Fruit fly (Drosophila melanogaster) whole organism, prepupa: ENCODE results near the gene CG9395.

Source experiments
- CG10631 ChIP-seq: fragments of 200-800 bp; sonication (Bioruptor generic); optimal IDR thresholded peaks from 2 replicates; lab custom pipeline; 2016; ENCODE audit warnings: missing biosample characterization, missing genetic modification characterization
- CG10669 ChIP-seq: fragments of 200-800 bp; sonication (Bioruptor generic); optimal IDR thresholded peaks from 3 replicates; lab custom pipeline; 2018; ENCODE audit warnings: missing biosample characterization, mild to moderate bottlenecking, missing genetic modification characterization, moderate library complexity
- CG11762 ChIP-seq: fragments of 200-800 bp; sonication (Bioruptor generic); optimal IDR thresholded peaks from 3 replicates; lab custom pipeline; 2016; ENCODE audit warnings: missing biosample characterization, missing genetic modification characterization; ENCODE audit not compliant: insufficient read depth
- CG15336 ChIP-seq: fragments of 200-800 bp; sonication (Bioruptor generic); IDR thresholded peaks from 2 replicates; pipeline ENCODE4 v1.3.6; 2022; ENCODE audit warnings: missing biosample characterization, missing genetic modification characterization
- CG1621 ChIP-seq: fragments of 200-800 bp; sonication (Bioruptor generic); optimal IDR thresholded peaks from 3 replicates; lab custom pipeline; 2018; ENCODE audit warnings: missing biosample characterization, mild to moderate bottlenecking, missing genetic modification characterization
- CG3032 ChIP-seq: fragments of 200-800 bp; optimal IDR thresholded peaks from 2 replicates; lab custom pipeline; 2019; ENCODE audit warnings: missing biosample characterization, mild to moderate bottlenecking, missing genetic modification characterization, moderate library complexity
- CG31627 ChIP-seq: fragments of 200-800 bp; sonication (Bioruptor generic); optimal IDR thresholded peaks from 3 replicates; lab custom pipeline; 2016; ENCODE audit warnings: missing biosample characterization, missing genetic modification characterization
- CG34406 ChIP-seq: fragments of 200-800 bp; sonication (Bioruptor generic); optimal IDR thresholded peaks from 3 replicates; lab custom pipeline; 2016; ENCODE audit warnings: missing biosample characterization, missing genetic modification characterization
- CG3919 ChIP-seq: fragments of 200-800 bp; sonication (Bioruptor generic); optimal IDR thresholded peaks from 3 replicates; lab custom pipeline; 2016; ENCODE audit warnings: missing biosample characterization, missing genetic modification characterization
- CG6163 ChIP-seq: fragments of 200-800 bp; sonication (Bioruptor generic); IDR thresholded peaks from 3 replicates; pipeline ENCODE4 v1.3.6; 2022; ENCODE audit warnings: missing biosample characterization, missing genetic modification characterization
- CG6276 ChIP-seq: fragments of 200-800 bp; sonication (Bioruptor generic); optimal IDR thresholded peaks from 2 replicates; lab custom pipeline; 2017; ENCODE audit warnings: missing biosample characterization, mild to moderate bottlenecking, missing genetic modification characterization
- CG6792 ChIP-seq: fragments of 200-800 bp; sonication (Bioruptor generic); optimal IDR thresholded peaks from 3 replicates; lab custom pipeline; 2016; ENCODE audit warnings: missing biosample characterization, missing genetic modification characterization
- CG6808 ChIP-seq: fragments of 200-800 bp; sonication (Bioruptor generic); optimal IDR thresholded peaks from 3 replicates; lab custom pipeline; 2017; ENCODE audit warnings: missing biosample characterization, missing genetic modification characterization, mild to moderate bottlenecking, moderate library complexity, missing genetic modification reagents
- CG6854 ChIP-seq: fragments of 200-800 bp; sonication (Bioruptor generic); optimal IDR thresholded peaks from 2 replicates; lab custom pipeline; 2017; ENCODE audit warnings: missing biosample characterization, mild to moderate bottlenecking, missing genetic modification characterization
- CG7368 ChIP-seq: fragments of 200-800 bp; sonication (Bioruptor generic); optimal IDR thresholded peaks from 3 replicates; lab custom pipeline; 2016; ENCODE audit warnings: missing biosample characterization, missing genetic modification characterization
- CG8119 ChIP-seq: fragments of 200-800 bp; sonication (Bioruptor generic); IDR thresholded peaks from 3 replicates; pipeline ENCODE4 v1.3.6; 2022; ENCODE audit warnings: missing biosample characterization, missing genetic modification characterization
- CG8319 ChIP-seq: fragments of 200-800 bp; sonication (Bioruptor generic); optimal IDR thresholded peaks from 3 replicates; lab custom pipeline; 2016; ENCODE audit warnings: missing biosample characterization, missing genetic modification characterization
- Eip78C ChIP-seq: fragments of 200-800 bp; sonication (Bioruptor generic); peaks from one replicate; lab custom pipeline; 2016; ENCODE audit warnings: missing biosample characterization, missing genetic modification characterization
- Eip93F ChIP-seq: fragments of 200-800 bp; sonication (Bioruptor generic); optimal IDR thresholded peaks from 2 replicates; lab custom pipeline; 2016; ENCODE audit warnings: missing biosample characterization, mild to moderate bottlenecking, missing genetic modification characterization
- Ets96B ChIP-seq: fragments of 200-800 bp; optimal IDR thresholded peaks from 2 replicates; lab custom pipeline; 2019; ENCODE audit warnings: missing biosample characterization, mild to moderate bottlenecking, missing genetic modification characterization, moderate library complexity
- Hr39 ChIP-seq: fragments of 200-800 bp; sonication (Bioruptor generic); optimal IDR thresholded peaks from 2 replicates; lab custom pipeline; 2016; ENCODE audit warnings: missing biosample characterization, missing genetic modification characterization
- Hr4 ChIP-seq: fragments of 200-800 bp; sonication (Bioruptor generic); optimal IDR thresholded peaks from 3 replicates; lab custom pipeline; 2016; ENCODE audit warnings: missing biosample characterization, missing genetic modification characterization
- Met ChIP-seq: fragments of 200-800 bp; sonication (Bioruptor generic); optimal IDR thresholded peaks from 3 replicates; lab custom pipeline; 2016; ENCODE audit warnings: missing biosample characterization, missing genetic modification characterization
- Smox ChIP-seq: fragments of 200-800 bp; sonication (Bioruptor generic); optimal IDR thresholded peaks from 3 replicates; lab custom pipeline; 2016; ENCODE audit warnings: missing biosample characterization, missing genetic modification characterization
- Sox102F ChIP-seq: fragments of 200-800 bp; sonication (Bioruptor generic); optimal IDR thresholded peaks from 2 replicates; lab custom pipeline; 2016; ENCODE audit warnings: missing biosample characterization, mild to moderate bottlenecking, missing genetic modification characterization
- Sox15 ChIP-seq: fragments of 200-800 bp; sonication (Bioruptor generic); optimal IDR thresholded peaks from 3 replicates; lab custom pipeline; 2016; ENCODE audit warnings: missing biosample characterization, missing genetic modification characterization
- achi ChIP-seq: fragments of 200-800 bp; sonication (Bioruptor generic); optimal IDR thresholded peaks from 3 replicates; lab custom pipeline; 2016; ENCODE audit warnings: missing biosample characterization, missing genetic modification characterization
- acj6 ChIP-seq: fragments of 200-800 bp; sonication (Bioruptor generic); optimal IDR thresholded peaks from 3 replicates; lab custom pipeline; 2016; ENCODE audit warnings: missing biosample characterization, missing genetic modification characterization
- cyc ChIP-seq: fragments of 200-800 bp; sonication (Bioruptor generic); optimal IDR thresholded peaks from 3 replicates; lab custom pipeline; 2016; ENCODE audit warnings: missing biosample characterization, missing genetic modification characterization
- dsx ChIP-seq: fragments of 200-800 bp; optimal IDR thresholded peaks from 3 replicates; lab custom pipeline; 2019; ENCODE audit warnings: missing biosample characterization, mild to moderate bottlenecking, missing genetic modification characterization, moderate library complexity; ENCODE audit not compliant: poor library complexity, severe bottlenecking
- eg ChIP-seq: fragments of 200-800 bp; sonication (Bioruptor generic); IDR thresholded peaks from 3 replicates; pipeline ENCODE4 v1.3.6; 2022; ENCODE audit warnings: missing biosample characterization, missing genetic modification characterization
- esn ChIP-seq: fragments of 200-800 bp; sonication (Bioruptor generic); optimal IDR thresholded peaks from 2 replicates; lab custom pipeline; 2016; ENCODE audit warnings: missing biosample characterization, mild to moderate bottlenecking, missing genetic modification characterization, moderate library complexity
- fd59A ChIP-seq: fragments of 200-800 bp; sonication (Bioruptor generic); optimal IDR thresholded peaks from 2 replicates; lab custom pipeline; 2017; ENCODE audit warnings: missing biosample characterization, mild to moderate bottlenecking, missing genetic modification characterization, missing genetic modification reagents
- fd85E ChIP-seq: fragments of 200-800 bp; sonication (Bioruptor generic); optimal IDR thresholded peaks from 3 replicates; lab custom pipeline; 2016; ENCODE audit warnings: missing biosample characterization, missing genetic modification characterization
- fkh ChIP-seq: fragments of 200-800 bp; sonication (Bioruptor generic); optimal IDR thresholded peaks from 3 replicates; lab custom pipeline; 2017; ENCODE audit warnings: missing biosample characterization, mild to moderate bottlenecking, missing genetic modification characterization, moderate library complexity
- lz ChIP-seq: fragments of 200-800 bp; sonication (Bioruptor generic); optimal IDR thresholded peaks from 3 replicates; lab custom pipeline; 2016; ENCODE audit warnings: missing biosample characterization, missing genetic modification characterization
- salr ChIP-seq, 2 experiments: fragments of 200-800 bp; sonication (Bioruptor generic); optimal IDR thresholded peaks; 3 replicates each; lab custom pipeline; 2016 to 2018; ENCODE audit warnings: missing biosample characterization in 2 of 2, missing genetic modification characterization in 2 of 2, mild to moderate bottlenecking in 1 of 2
- spab ChIP-seq: fragments of 200-800 bp; sonication (Bioruptor generic); optimal IDR thresholded peaks from 2 replicates; lab custom pipeline; 2017; ENCODE audit warnings: missing biosample characterization, mild to moderate bottlenecking, missing genetic modification characterization, missing genetic modification reagents
- ss ChIP-seq, 2 experiments: fragments of 200-800 bp; sonication (Bioruptor generic); optimal IDR thresholded peaks; 2 replicates in 1 of 2; 3 replicates in 1 of 2; lab custom pipeline; 2017 to 2018; ENCODE audit warnings: mild to moderate bottlenecking in 2 of 2, missing biosample characterization in 2 of 2, missing genetic modification characterization in 2 of 2, moderate library complexity in 1 of 2
- svp ChIP-seq: fragments of 200-800 bp; sonication (Bioruptor generic); peaks from one replicate; lab custom pipeline; 2016; ENCODE audit warnings: missing biosample characterization, missing genetic modification characterization

CG9395 gene

dm6 chr2L:13387255-13387654, 32.4 kb upstream of the CG9395 start, which contains the start of the genes Ing5 and CG7099 (continued):
- TF ChIP-seq dsx (GFP tag; lab: Kevin White, UChicago) (peak; percentile 88), Hr4 (GFP tag; lab: Kevin White, UChicago) (peak; percentile 96), cyc (GFP tag; lab: Kevin White, UChicago) (peak; percentile 95), Sox102F (GFP tag; lab: Kevin White, UChicago) (peak; percentile 96), CG10669 (peak; percentile 93), Smox (GFP tag; lab: Kevin White, UChicago) (peak; percentile 95), CG6163 (GFP tag; lab: Robert Waterston, UW) (peak; percentile 96), lz (peak; percentile 96), ss (GFP tag; optimal IDR thresholded peaks at IDR 0.05; lab: Kevin White, UChicago) (peak in 1 of 2 experiments; percentile 89), CG8319 (peak; percentile 90), CG7368 (GFP tag; lab: Kevin White, UChicago) (peak; percentile 90), Met (peak; percentile 95), CG3919 (GFP tag; lab: Kevin White, UChicago) (peak; percentile 96), spab (GFP tag; lab: Kevin White, UChicago) (no peak), CG6276 (GFP tag; lab: Kevin White, UChicago) (no peak), fd59A (GFP tag; lab: Kevin White, UChicago) (peak; percentile 84), CG6808 (GFP tag; lab: Kevin White, UChicago) (peak; percentile 80), CG10631 (GFP tag; lab: Kevin White, UChicago) (peak; percentile 97), CG6854 (GFP tag; lab: Kevin White, UChicago) (peak; percentile 82), salr (GFP tag; optimal IDR thresholded peaks at IDR 0.05; lab: Kevin White, UChicago) (peak; percentile 88 to 92), eg (GFP tag; lab: Robert Waterston, UW) (peak; percentile 96), fd85E (GFP tag; lab: Kevin White, UChicago) (no peak), Hr39 (GFP tag; lab: Kevin White, UChicago) (peak; percentile 95), CG6792 (GFP tag; lab: Kevin White, UChicago) (peak; percentile 93), CG31627 (GFP tag; lab: Kevin White, UChicago) (peak; percentile 96), CG11762 (GFP tag; lab: Kevin White, UChicago) (peak; percentile 92), esn (peak; percentile 97), achi (peak; percentile 96), CG8119 (GFP tag; lab: Robert Waterston, UW) (peak; percentile 86), CG1621 (peak; percentile 86), Ets96B (tag; lab: Kevin White, UChicago) (peak; percentile 94), svp (no peak), Sox15 (GFP tag; lab: Kevin White, UChicago) (peak; percentile 94)
- TF ChIP-seq, all 60 proteins: peak for 53

DNA sequence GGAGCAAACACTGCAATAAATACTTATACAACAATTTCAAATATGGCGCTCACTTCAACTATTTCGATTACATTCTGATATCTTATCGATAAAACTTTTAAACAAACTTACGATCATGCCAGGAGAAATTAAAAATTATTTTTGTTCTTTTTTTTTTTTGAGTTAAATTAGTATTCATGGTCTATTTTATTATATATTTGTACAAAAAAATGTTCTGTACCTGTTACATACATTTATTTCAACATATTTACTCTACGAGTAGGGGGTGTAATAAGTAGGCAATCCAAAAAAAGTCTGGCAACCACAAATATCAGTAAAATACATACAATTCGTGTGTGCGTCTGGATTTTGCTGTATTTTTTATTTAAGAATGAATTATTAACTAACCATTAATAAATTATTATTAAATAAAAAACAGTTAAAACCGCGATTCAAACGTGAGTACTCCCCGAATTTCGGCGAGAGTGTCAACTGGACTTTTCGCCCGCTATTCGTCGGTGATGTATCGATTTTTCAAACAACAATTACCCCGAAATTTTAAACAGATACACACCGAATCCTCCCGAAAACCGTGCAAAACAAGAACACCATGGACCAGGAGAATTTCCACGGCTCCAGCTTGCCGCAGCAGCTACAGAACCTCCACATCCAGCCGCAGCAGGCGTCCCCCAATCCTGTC, 27.6 kb upstream of the CG9395 start, which contains the start of gene loqs:
loqs (plus strand) TSS at position 302 of the 679 bp plus-strand sequence.
- TF ChIP-seq esn (peak; percentile 23), Eip78C (no peak), CG15336 (no peak), fkh (no peak), fd85E (GFP tag; lab: Kevin White, UChicago) (no peak), acj6 (GFP tag; lab: Kevin White, UChicago) (peak; percentile 3), Eip93F (GFP tag; lab: Kevin White, UChicago) (no peak), CG31627 (GFP tag; lab: Kevin White, UChicago) (no peak), CG3032 (tag; lab: Kevin White, UChicago) (no peak), CG10631 (GFP tag; lab: Kevin White, UChicago) (peak; percentile 3), eg (GFP tag; lab: Robert Waterston, UW) (no peak), CG34406 (GFP tag; lab: Kevin White, UChicago) (no peak), CG8119 (GFP tag; lab: Robert Waterston, UW) (no peak), spab (GFP tag; lab: Kevin White, UChicago) (no peak), CG3919 (GFP tag; lab: Kevin White, UChicago) (no peak)
- TF ChIP-seq, all 60 proteins: peak for 3
